Fruit fly (Drosophila melanogaster) whole organism, embryonic: ENCODE results near the gene E2f1.

Experiments used
- Bdp1 ChIP-seq: fragments of 200-800 bp; sonication (Bioruptor generic); optimal IDR thresholded peaks from 3 replicates; lab custom pipeline; 2016; ENCODE audit warnings: missing biosample characterization, missing genetic modification characterization
- BtbVII ChIP-seq: fragments of 200-800 bp; sonication (Bioruptor generic); optimal IDR thresholded peaks from 3 replicates; lab custom pipeline; 2017; ENCODE audit warnings: missing biosample characterization, mild to moderate bottlenecking, missing genetic modification characterization
- C15 ChIP-seq: fragments of 200-800 bp; sonication (Bioruptor generic); IDR thresholded peaks from 3 replicates; pipeline ENCODE4 v1.3.6; 2022; ENCODE audit warnings: missing biosample characterization, missing genetic modification characterization
- CG11247 ChIP-seq: fragments of 200-800 bp; sonication (Bioruptor generic); IDR thresholded peaks from 2 replicates; pipeline ENCODE4 v1.3.6; 2022; ENCODE audit warnings: missing biosample characterization, missing genetic modification characterization
- CG13123 ChIP-seq: fragments of 200-800 bp; sonication (Bioruptor generic); optimal IDR thresholded peaks from 2 replicates; lab custom pipeline; 2016; ENCODE audit warnings: missing biosample characterization, missing genetic modification characterization
- CG14667 ChIP-seq: fragments of 200-800 bp; sonication (Bioruptor generic); IDR thresholded peaks from 2 replicates; pipeline ENCODE4 v1.3.6; 2022; ENCODE audit warnings: missing biosample characterization, missing genetic modification characterization
- CG14710 ChIP-seq: fragments of 200-800 bp; sonication (Bioruptor generic); optimal IDR thresholded peaks from 3 replicates; lab custom pipeline; 2019; ENCODE audit warnings: missing biosample characterization, mild to moderate bottlenecking, missing genetic modification characterization, moderate library complexity
- CG14965 ChIP-seq: fragments of 200-800 bp; sonication (Bioruptor generic); optimal IDR thresholded peaks from 2 replicates; lab custom pipeline; 2016; ENCODE audit warnings: missing biosample characterization, missing genetic modification characterization, borderline replicate concordance
- CG15479 ChIP-seq: fragments of 200-800 bp; sonication (Bioruptor generic); optimal IDR thresholded peaks from 3 replicates; lab custom pipeline; 2019; ENCODE audit warnings: missing biosample characterization, mild to moderate bottlenecking, missing genetic modification characterization, moderate library complexity
- CG1602 ChIP-seq: fragments of 200-800 bp; sonication (Bioruptor generic); optimal IDR thresholded peaks from 3 replicates; lab custom pipeline; 2016; ENCODE audit warnings: missing biosample characterization, missing genetic modification characterization
- CG16815 ChIP-seq: fragments of 200-800 bp; sonication (Bioruptor generic); optimal IDR thresholded peaks from 3 replicates; lab custom pipeline; 2017; ENCODE audit warnings: missing biosample characterization, mild to moderate bottlenecking, missing genetic modification characterization
- CG17328 ChIP-seq: fragments of 200-800 bp; sonication (Bioruptor generic); IDR thresholded peaks from 2 replicates; pipeline ENCODE4 v1.3.6; 2022; ENCODE audit warnings: missing biosample characterization, missing genetic modification characterization
- CG17361 ChIP-seq: fragments of 200-800 bp; sonication (Bioruptor generic); IDR thresholded peaks from 3 replicates; pipeline ENCODE4 v1.3.6; 2022; ENCODE audit warnings: missing biosample characterization, missing genetic modification characterization
- CG17802 ChIP-seq: fragments of 200-800 bp; sonication (Bioruptor generic); optimal IDR thresholded peaks from 2 replicates; lab custom pipeline; 2018; ENCODE audit warnings: missing biosample characterization, mild to moderate bottlenecking, missing genetic modification characterization, moderate library complexity
- CG2129 ChIP-seq: fragments of 200-800 bp; sonication (Bioruptor generic); IDR thresholded peaks from 2 replicates; pipeline ENCODE4 v1.3.6; 2022; ENCODE audit warnings: missing biosample characterization, missing genetic modification characterization; ENCODE audit not compliant: partially characterized antibody
- CG2889 ChIP-seq: fragments of 200-800 bp; sonication (Bioruptor generic); IDR thresholded peaks from 3 replicates; pipeline ENCODE4 v1.3.6; 2022; ENCODE audit warnings: missing biosample characterization, missing genetic modification characterization
- CG30020 ChIP-seq: fragments of 200-800 bp; optimal IDR thresholded peaks from 2 replicates; lab custom pipeline; 2019; ENCODE audit warnings: missing biosample characterization, mild to moderate bottlenecking, missing genetic modification characterization, moderate library complexity
- CG30431 ChIP-seq: fragments of 200-800 bp; sonication (Bioruptor generic); optimal IDR thresholded peaks from 2 replicates; lab custom pipeline; 2017; ENCODE audit warnings: missing biosample characterization, missing genetic modification characterization
- CG31365 ChIP-seq: fragments of 200-800 bp; sonication (Bioruptor generic); optimal IDR thresholded peaks from 2 replicates; lab custom pipeline; 2018; ENCODE audit warnings: missing biosample characterization, mild to moderate bottlenecking, missing genetic modification characterization
- CG32772 ChIP-seq: fragments of 200-800 bp; sonication (Bioruptor generic); IDR thresholded peaks from 2 replicates; pipeline ENCODE4 v1.3.6; 2022; ENCODE audit warnings: missing biosample characterization, missing genetic modification characterization
- CG4424 ChIP-seq: fragments of 200-800 bp; sonication (Bioruptor generic); optimal IDR thresholded peaks from 3 replicates; lab custom pipeline; 2016; ENCODE audit warnings: missing biosample characterization, missing genetic modification characterization
- CG4820 ChIP-seq: fragments of 200-800 bp; sonication (Bioruptor generic); optimal IDR thresholded peaks from 3 replicates; lab custom pipeline; 2016; ENCODE audit warnings: missing biosample characterization, missing genetic modification characterization
- CG6813 ChIP-seq: fragments of 200-800 bp; sonication (Bioruptor generic); optimal IDR thresholded peaks from 2 replicates; lab custom pipeline; 2017; ENCODE audit warnings: missing biosample characterization, missing genetic modification characterization, mild to moderate bottlenecking, moderate library complexity, missing genetic modification reagents
- CG7357 ChIP-seq: fragments of 200-800 bp; sonication (Bioruptor generic); IDR thresholded peaks from 3 replicates; pipeline ENCODE4 v1.3.6; 2022; ENCODE audit warnings: missing biosample characterization, missing genetic modification characterization
- CG7987 ChIP-seq: fragments of 200-800 bp; sonication (Bioruptor generic); optimal IDR thresholded peaks from 2 replicates; lab custom pipeline; 2018; ENCODE audit warnings: missing biosample characterization, mild to moderate bottlenecking, missing genetic modification characterization, moderate library complexity
- CG9876 ChIP-seq: fragments of 200-800 bp; sonication (Bioruptor generic); optimal IDR thresholded peaks from 2 replicates; lab custom pipeline; 2016; ENCODE audit warnings: missing biosample characterization, missing genetic modification characterization
- CHES-1-like ChIP-seq: fragments of 200-800 bp; sonication (Bioruptor generic); optimal IDR thresholded peaks from 2 replicates; lab custom pipeline; 2016; ENCODE audit warnings: missing biosample characterization, missing genetic modification characterization
- D ChIP-seq, 2 experiments: fragments of 200-800 bp in 1 of 2; fragments of >200 bp in 1 of 2; sonication (Bioruptor generic) in 1 of 2; optimal IDR thresholded peaks; 2 replicates in 1 of 2; 3 replicates in 1 of 2; lab custom pipeline; 2017; ENCODE audit warnings: mild to moderate bottlenecking in 1 of 2, missing biosample characterization in 1 of 2, missing genetic modification characterization in 1 of 2, missing genetic modification reagents in 1 of 2
- D19A ChIP-seq: fragments of 200-800 bp; optimal IDR thresholded peaks from 3 replicates; lab custom pipeline; 2019; ENCODE audit warnings: missing biosample characterization, mild to moderate bottlenecking, missing genetic modification characterization, moderate library complexity
- D19B ChIP-seq: fragments of 200-800 bp; sonication (Bioruptor generic); optimal IDR thresholded peaks from 2 replicates; lab custom pipeline; 2017; ENCODE audit warnings: missing biosample characterization, mild to moderate bottlenecking, missing genetic modification characterization
- Dip2 ChIP-seq: fragments of 200-800 bp; sonication (Bioruptor generic); IDR thresholded peaks from 2 replicates; pipeline ENCODE4 v1.3.6; 2022; ENCODE audit warnings: missing biosample characterization, missing genetic modification characterization
- Fer2 ChIP-seq: fragments of 200-800 bp; sonication (Bioruptor generic); optimal IDR thresholded peaks from 2 replicates; lab custom pipeline; 2018; ENCODE audit warnings: missing biosample characterization, mild to moderate bottlenecking, missing genetic modification characterization, moderate library complexity
- Hey ChIP-seq: fragments of 200-800 bp; sonication (Bioruptor generic); optimal IDR thresholded peaks from 3 replicates; lab custom pipeline; 2018; ENCODE audit warnings: missing biosample characterization, mild to moderate bottlenecking, missing genetic modification characterization
- Jarid2 ChIP-seq: fragments of 200-800 bp; sonication (Bioruptor generic); optimal IDR thresholded peaks from 3 replicates; lab custom pipeline; 2017; ENCODE audit warnings: mild to moderate bottlenecking, missing biosample characterization, missing genetic modification reagents, missing genetic modification characterization
- NK7.1 ChIP-seq: fragments of 200-800 bp; sonication (Bioruptor generic); optimal IDR thresholded peaks from 3 replicates; lab custom pipeline; 2016; ENCODE audit warnings: missing biosample characterization, missing genetic modification characterization
- Opbp ChIP-seq: fragments of 200-800 bp; sonication (Bioruptor generic); IDR thresholded peaks from 3 replicates; pipeline ENCODE4 v1.3.6; 2022; ENCODE audit warnings: missing biosample characterization, missing genetic modification characterization; ENCODE audit not compliant: partially characterized antibody
- Poxn ChIP-seq: fragments of 200-800 bp; sonication (Bioruptor generic); IDR thresholded peaks from 2 replicates; pipeline ENCODE4 v1.3.6; 2022; ENCODE audit warnings: missing biosample characterization, missing genetic modification characterization
- bbx ChIP-seq: fragments of 200-800 bp; sonication (Bioruptor generic); IDR thresholded peaks from 2 replicates; pipeline ENCODE4 v1.3.6; 2022; ENCODE audit warnings: missing biosample characterization, missing genetic modification characterization; ENCODE audit not compliant: partially characterized antibody
- chm ChIP-seq: fragments of 200-800 bp; sonication (Bioruptor generic); IDR thresholded peaks from 2 replicates; pipeline ENCODE4 v1.3.6; 2022; ENCODE audit warnings: missing biosample characterization, missing genetic modification characterization
- grau ChIP-seq: fragments of 200-800 bp; optimal IDR thresholded peaks from 3 replicates; lab custom pipeline; 2019; ENCODE audit warnings: missing biosample characterization, mild to moderate bottlenecking, missing genetic modification characterization, moderate library complexity
- nmo ChIP-seq: fragments of 200-800 bp; sonication (Bioruptor generic); optimal IDR thresholded peaks from 2 replicates; lab custom pipeline; 2018; ENCODE audit warnings: missing biosample characterization, mild to moderate bottlenecking, missing genetic modification characterization, moderate library complexity
- peb ChIP-seq: fragments of 200-800 bp; sonication (Bioruptor generic); IDR thresholded peaks from 2 replicates; pipeline ENCODE4 v1.3.6; 2022; ENCODE audit warnings: missing biosample characterization, missing genetic modification characterization
- pho ChIP-seq: fragments of 200-800 bp; sonication (Bioruptor generic); optimal IDR thresholded peaks from 2 replicates; lab custom pipeline; 2016; ENCODE audit warnings: missing biosample characterization, missing genetic modification characterization
- repo ChIP-seq: fragments of 200-800 bp; sonication (Bioruptor generic); optimal IDR thresholded peaks from 2 replicates; lab custom pipeline; 2016; ENCODE audit warnings: missing biosample characterization, missing genetic modification characterization
- sd ChIP-seq: fragments of 200-800 bp; sonication (Bioruptor generic); optimal IDR thresholded peaks from 3 replicates; lab custom pipeline; 2018; ENCODE audit warnings: missing biosample characterization, mild to moderate bottlenecking, missing genetic modification characterization, moderate library complexity
- seq ChIP-seq: fragments of 200-800 bp; sonication (Bioruptor generic); IDR thresholded peaks from 2 replicates; pipeline ENCODE4 v1.3.6; 2022; ENCODE audit warnings: missing biosample characterization, missing genetic modification characterization
- shn ChIP-seq: fragments of 200-800 bp; sonication (Bioruptor generic); optimal IDR thresholded peaks from 3 replicates; lab custom pipeline; 2016; ENCODE audit warnings: missing biosample characterization, missing genetic modification characterization
- slp2 ChIP-seq: fragments of 200-800 bp; sonication (Bioruptor generic); optimal IDR thresholded peaks from 2 replicates; lab custom pipeline; 2016; ENCODE audit warnings: missing biosample characterization, missing genetic modification characterization
- so ChIP-seq: fragments of 200-800 bp; sonication (Bioruptor generic); IDR thresholded peaks from 3 replicates; pipeline ENCODE4 v1.3.6; 2022; ENCODE audit warnings: missing biosample characterization, missing genetic modification characterization
- unc-4 ChIP-seq: fragments of 200-800 bp; sonication (Bioruptor generic); IDR thresholded peaks from 2 replicates; pipeline ENCODE4 v1.3.6; 2022; ENCODE audit warnings: missing biosample characterization, missing genetic modification characterization; ENCODE audit not compliant: partially characterized antibody

E2f1 gene

DNA sequence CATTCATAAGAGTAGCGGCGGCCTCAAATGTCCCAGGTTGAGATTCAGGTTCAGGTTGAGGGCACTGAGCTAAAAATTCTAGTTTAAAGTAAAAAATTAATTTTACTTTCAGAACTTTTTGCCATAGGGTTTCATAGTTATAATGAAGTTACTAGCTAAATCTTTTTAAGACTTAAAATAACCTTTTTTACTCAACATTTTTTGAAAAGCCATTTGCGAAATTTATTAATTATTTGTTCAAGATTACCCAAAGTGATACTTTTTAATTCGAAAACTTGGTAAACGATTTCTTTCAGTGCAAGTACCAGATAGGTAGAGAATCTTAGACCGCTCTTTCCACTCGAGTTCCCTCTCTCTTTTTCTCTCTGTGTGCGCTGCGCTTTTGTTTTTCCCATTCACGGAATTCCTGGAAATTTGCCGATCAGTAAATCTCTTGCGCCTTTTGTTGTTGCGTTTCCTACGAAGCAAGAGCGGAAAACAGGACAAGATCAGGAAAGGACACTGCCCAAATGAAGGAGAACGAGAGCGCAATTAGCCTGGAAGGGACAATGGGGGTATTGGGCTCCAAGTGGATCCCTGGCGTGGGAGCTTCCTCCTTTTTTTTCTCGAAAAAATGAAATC is 19.0 kb downstream of the E2f1 start (continued):
- peak; percentile 70 for TF ChIP-seq grau
- no peak for TF ChIP-seq Poxn (GFP tag; lab: Robert Waterston, UW)
- TF ChIP-seq CG14667 (GFP tag; lab: Robert Waterston, UW) = no peak
- TF ChIP-seq pho (GFP tag; lab: Kevin White, UChicago) = no peak
- no peak for TF ChIP-seq CG7357 (GFP tag; lab: Robert Waterston, UW)
- peak; percentile 82 for TF ChIP-seq CG16815 (GFP tag; lab: Kevin White, UChicago)
- TF ChIP-seq C15 = no peak
- TF ChIP-seq Opbp (GFP tag; lab: Robert Waterston, UW) = no peak
- no peak for TF ChIP-seq CG2889
- TF ChIP-seq repo (GFP tag; lab: Kevin White, UChicago) = no peak
- no peak for TF ChIP-seq so (GFP tag; lab: Robert Waterston, UW)
- TF ChIP-seq CG2129 (GFP tag; lab: Robert Waterston, UW) = no peak
- no peak for TF ChIP-seq bbx (GFP tag; lab: Robert Waterston, UW)
- peak; percentile 67 for TF ChIP-seq CG4424 (GFP tag; lab: Kevin White, UChicago)
- TF ChIP-seq CG7987 (GFP tag; lab: Kevin White, UChicago) = no peak
- no peak for TF ChIP-seq Hey
- no peak for TF ChIP-seq NK7.1 (GFP tag; lab: Kevin White, UChicago)
- TF ChIP-seq CG9876 (GFP tag; lab: Kevin White, UChicago) = no peak
- no peak for TF ChIP-seq sd (tag; lab: Kevin White, UChicago)
- no peak for TF ChIP-seq slp2 (GFP tag; lab: Kevin White, UChicago)
- TF ChIP-seq CHES-1-like (GFP tag; lab: Kevin White, UChicago) = peak; percentile 16
- TF ChIP-seq CG17328 (GFP tag; lab: Robert Waterston, UW) = peak; percentile 53
- TF ChIP-seq CG1602 (GFP tag; lab: Kevin White, UChicago) = peak; percentile 72
- TF ChIP-seq shn (GFP tag; lab: Kevin White, UChicago) = peak; percentile 6
- no peak for TF ChIP-seq Bdp1 (GFP tag; lab: Kevin White, UChicago)
- no peak for TF ChIP-seq D (optimal IDR thresholded peaks at IDR 0.05; lab: Kevin White, UChicago)
- peak; percentile 70 for TF ChIP-seq D (GFP tag; optimal IDR thresholded peaks at IDR 0.05; lab: Kevin White, UChicago)
- TF ChIP-seq CG30431 (GFP tag; lab: Kevin White, UChicago) = peak; percentile 63
- TF ChIP-seq BtbVII (GFP tag; lab: Kevin White, UChicago) = peak; percentile 3
- peak; percentile 86 for TF ChIP-seq CG17361 (GFP tag; lab: Robert Waterston, UW)
- no peak for TF ChIP-seq Fer2
- no peak for TF ChIP-seq D19B (GFP tag; lab: Kevin White, UChicago)
- no peak for TF ChIP-seq unc-4 (GFP tag; lab: Robert Waterston, UW)
- no peak for TF ChIP-seq Jarid2 (GFP tag; lab: Kevin White, UChicago)
- peak; percentile 7 for TF ChIP-seq CG17802 (tag; lab: Kevin White, UChicago)
- TF ChIP-seq CG13123 = no peak
- peak; percentile 34 for TF ChIP-seq CG30020 (tag; lab: Kevin White, UChicago)
- TF ChIP-seq D19A (tag; lab: Kevin White, UChicago) = peak; percentile 70
- no peak for TF ChIP-seq CG32772 (GFP tag; lab: Robert Waterston, UW)
- TF ChIP-seq CG11247 (GFP tag; lab: Robert Waterston, UW) = no peak
- peak; percentile 91 for TF ChIP-seq CG14710 (tag; lab: Kevin White, UChicago)
- TF ChIP-seq CG4820 (GFP tag; lab: Kevin White, UChicago) = peak; percentile 60
- TF ChIP-seq CG14965 (GFP tag; lab: Kevin White, UChicago) = no peak
- TF ChIP-seq CG6813 (GFP tag; lab: Kevin White, UChicago) = peak; percentile 65
- no peak for TF ChIP-seq Dip2 (GFP tag; lab: Robert Waterston, UW)
- no peak for TF ChIP-seq seq (GFP tag; lab: Robert Waterston, UW)
- no peak for TF ChIP-seq chm (GFP tag; lab: Robert Waterston, UW)
- peak; percentile 85 for TF ChIP-seq nmo
- TF ChIP-seq CG31365 = no peak
- peak; percentile 84 for TF ChIP-seq CG15479 (GFP tag; lab: Kevin White, UChicago)
- TF ChIP-seq peb (GFP tag; lab: Robert Waterston, UW) = no peak
